Worm (Caenorhabditis elegans) whole organism, young adult: ENCODE data around the gene Y32G9A.5.

Source experiments
- B0019.2 ChIP-seq: fragments of 200-800 bp; sonication (Bioruptor generic); conservative IDR thresholded peaks from 2 replicates; pipeline ENCODE4 v1.3.6; 2022; ENCODE audit warnings: missing genetic modification reagents, missing genetic modification characterization, missing compliant biosample characterization
- B0336.3 ChIP-seq: fragments of 200-800 bp; sonication (Bioruptor generic); IDR thresholded peaks from 2 replicates; pipeline ENCODE4 v1.3.6; 2022; ENCODE audit warnings: missing genetic modification characterization, missing compliant biosample characterization
- D2030.7 ChIP-seq: fragments of 200-800 bp; sonication (Bioruptor generic); IDR thresholded peaks from 2 replicates; pipeline ENCODE4 v1.3.6; 2022; ENCODE audit warnings: missing genetic modification reagents, missing genetic modification characterization, missing compliant biosample characterization
- F33H1.4 ChIP-seq: fragments of 200-800 bp; sonication (Bioruptor generic); IDR thresholded peaks from 2 replicates; pipeline ENCODE4 v1.3.6; 2022; ENCODE audit warnings: missing genetic modification reagents, missing genetic modification characterization, missing compliant biosample characterization
- F37B4.10 ChIP-seq: fragments of 200-800 bp; sonication (Bioruptor generic); IDR thresholded peaks from 2 replicates; pipeline ENCODE4 v1.3.6; 2022; ENCODE audit warnings: missing genetic modification characterization, missing compliant biosample characterization
- F55B11.4 ChIP-seq: sonication (generic microtip); optimal IDR thresholded peaks from 2 replicates; lab custom pipeline; 2016; ENCODE audit warnings: missing compliant biosample characterization, missing genetic modification characterization, borderline replicate concordance; ENCODE audit not compliant: insufficient read depth
- F57A8.1 ChIP-seq: fragments of 200-800 bp; sonication (Bioruptor generic); optimal IDR thresholded peaks from 2 replicates; lab custom pipeline; 2018; ENCODE audit warnings: mild to moderate bottlenecking, missing genetic modification characterization, moderate library complexity, missing compliant biosample characterization
- K11D2.4 ChIP-seq: fragments of 200-800 bp; sonication (Bioruptor generic); IDR thresholded peaks from 2 replicates; pipeline ENCODE4 v1.3.6; 2022; ENCODE audit warnings: missing genetic modification reagents, missing genetic modification characterization, missing compliant biosample characterization
- K12H6.12 ChIP-seq: fragments of 200-800 bp; sonication (Bioruptor generic); optimal IDR thresholded peaks from 2 replicates; lab custom pipeline; 2018; ENCODE audit warnings: mild to moderate bottlenecking, missing genetic modification characterization, missing compliant biosample characterization
- T07F8.4 ChIP-seq: sonication (generic microtip); optimal IDR thresholded peaks from 2 replicates; lab custom pipeline; 2016; ENCODE audit warnings: mild to moderate bottlenecking, missing genetic modification characterization, moderate library complexity, missing compliant biosample characterization
- Y67H2A.10 ChIP-seq: fragments of 200-800 bp; sonication (Bioruptor generic); conservative IDR thresholded peaks from 2 replicates; pipeline ENCODE4 v1.3.6; 2022; ENCODE audit warnings: missing genetic modification reagents, missing genetic modification characterization, missing compliant biosample characterization
- Y95B8A.8 ChIP-seq: fragments of 200-800 bp; sonication (Bioruptor generic); IDR thresholded peaks from 2 replicates; pipeline ENCODE4 v1.3.6; 2022; ENCODE audit warnings: missing genetic modification reagents, missing genetic modification characterization, missing compliant biosample characterization
- ZK185.1 ChIP-seq: sonication (generic microtip); optimal IDR thresholded peaks from 2 replicates; lab custom pipeline; 2016; ENCODE audit warnings: mild to moderate bottlenecking, missing genetic modification characterization, missing compliant biosample characterization; ENCODE audit not compliant: poor library complexity, severe bottlenecking
- ama-1 ChIP-seq, 3 experiments: fragments of 150-350 bp in 1 of 3; sonication (generic microtip) in 2 of 3; optimal IDR thresholded peaks; 2 replicates each; lab custom pipeline; 2014 to 2018; ENCODE audit warnings: missing biosample characterization in 2 of 3, missing genetic modification characterization in 2 of 3, missing genetic modification reagents in 2 of 3
- aptf-3 ChIP-seq: fragments of 200-800 bp; sonication (Bioruptor generic); IDR thresholded peaks from 2 replicates; pipeline ENCODE4 v1.3.6; 2022; ENCODE audit warnings: missing genetic modification characterization, missing compliant biosample characterization
- athp-1 ChIP-seq: sonication (generic microtip); optimal IDR thresholded peaks from 2 replicates; lab custom pipeline; 2017; ENCODE audit warnings: mild to moderate bottlenecking, missing genetic modification characterization, missing compliant biosample characterization
- attf-5 ChIP-seq: fragments of 200-800 bp; sonication (Bioruptor generic); optimal IDR thresholded peaks from 2 replicates; lab custom pipeline; 2018; ENCODE audit warnings: mild to moderate bottlenecking, missing genetic modification characterization, missing compliant biosample characterization
- cebp-2 ChIP-seq: fragments of 200-800 bp; sonication (Bioruptor generic); IDR thresholded peaks from 2 replicates; pipeline ENCODE4 v1.3.6; 2022; ENCODE audit warnings: missing genetic modification characterization, missing compliant biosample characterization
- ceh-100 ChIP-seq: fragments of 200-800 bp; sonication (Bioruptor generic); IDR thresholded peaks from 2 replicates; pipeline ENCODE4 v1.3.6; 2022; ENCODE audit warnings: missing genetic modification reagents, missing genetic modification characterization, missing compliant biosample characterization
- ceh-58 ChIP-seq: fragments of 200-800 bp; sonication (Bioruptor generic); IDR thresholded peaks from 2 replicates; pipeline ENCODE4 v1.3.6; 2022; ENCODE audit warnings: missing genetic modification characterization, missing compliant biosample characterization
- die-1 ChIP-seq: sonication (generic microtip); optimal IDR thresholded peaks from 2 replicates; lab custom pipeline; 2016; ENCODE audit warnings: missing genotype, mild to moderate bottlenecking, missing genetic modification characterization, missing compliant biosample characterization
- dpff-1 ChIP-seq: sonication (generic microtip); optimal IDR thresholded peaks from 2 replicates; lab custom pipeline; 2017; ENCODE audit warnings: mild to moderate bottlenecking, missing genetic modification characterization, missing compliant biosample characterization
- ekl-4 ChIP-seq: fragments of 200-800 bp; sonication (Bioruptor generic); IDR thresholded peaks from 2 replicates; pipeline ENCODE4 v1.3.6; 2022; ENCODE audit warnings: missing genetic modification reagents, missing genetic modification characterization, missing compliant biosample characterization
- gei-17 ChIP-seq: fragments of 200-800 bp; sonication (Bioruptor generic); optimal IDR thresholded peaks from 2 replicates; lab custom pipeline; 2018; ENCODE audit warnings: mild to moderate bottlenecking, missing genetic modification characterization, missing compliant biosample characterization
- him-1 ChIP-seq: sonication (generic microtip); optimal IDR thresholded peaks from 2 replicates; lab custom pipeline; 2016; ENCODE audit warnings: missing genotype, missing genetic modification reagents, missing genetic modification characterization, missing compliant biosample characterization
- hrde-1 ChIP-seq: sonication (generic microtip); optimal IDR thresholded peaks from 2 replicates; lab custom pipeline; 2016; ENCODE audit warnings: missing genetic modification characterization, mild to moderate bottlenecking, missing compliant biosample characterization, moderate library complexity, missing genotype, missing genetic modification reagents, borderline replicate concordance
- hsf-1 ChIP-seq: fragments of 200-800 bp; sonication (Bioruptor generic); IDR thresholded peaks from 2 replicates; pipeline ENCODE4 v1.3.6; 2022; ENCODE audit warnings: missing genetic modification reagents, missing genetic modification characterization, missing compliant biosample characterization
- madf-6 ChIP-seq: fragments of 200-800 bp; sonication (Bioruptor generic); IDR thresholded peaks from 2 replicates; pipeline ENCODE4 v1.3.6; 2022; ENCODE audit warnings: missing genetic modification reagents, missing genetic modification characterization, missing compliant biosample characterization
- mcd-1 ChIP-seq: fragments of 200-800 bp; sonication (Bioruptor generic); IDR thresholded peaks from 2 replicates; pipeline ENCODE4 v1.3.6; 2022; ENCODE audit warnings: missing genetic modification reagents, missing genetic modification characterization, missing compliant biosample characterization
- mxl-1 ChIP-seq: sonication (generic microtip); optimal IDR thresholded peaks from 2 replicates; lab custom pipeline; 2016; ENCODE audit warnings: missing genetic modification characterization, missing compliant biosample characterization
- nfya-2 ChIP-seq: fragments of 200-800 bp; sonication (Bioruptor generic); IDR thresholded peaks from 2 replicates; pipeline ENCODE4 v1.3.6; 2022; ENCODE audit warnings: missing genetic modification reagents, missing genetic modification characterization, missing compliant biosample characterization
- nhr-27 ChIP-seq: fragments of 200-800 bp; sonication (Bioruptor generic); optimal IDR thresholded peaks from 2 replicates; lab custom pipeline; 2018; ENCODE audit warnings: mild to moderate bottlenecking, missing genetic modification characterization, moderate library complexity, missing compliant biosample characterization
- rec-8 ChIP-seq, 2 experiments: sonication (generic microtip); optimal IDR thresholded peaks; 2 replicates each; lab custom pipeline; 2016; ENCODE audit warnings: mild to moderate bottlenecking in 2 of 2, missing genetic modification characterization in 2 of 2, missing genetic modification reagents in 2 of 2, missing genotype in 2 of 2, missing biosample characterization in 1 of 2, missing compliant biosample characterization in 1 of 2, moderate library complexity in 1 of 2
- repo-1 ChIP-seq: sonication (generic microtip); optimal IDR thresholded peaks from 2 replicates; lab custom pipeline; 2017; ENCODE audit warnings: mild to moderate bottlenecking, missing genetic modification characterization, missing compliant biosample characterization
- snpc-1.3 ChIP-seq: sonication (generic microtip); optimal IDR thresholded peaks from 2 replicates; lab custom pipeline; 2017; ENCODE audit warnings: missing genetic modification characterization, mild to moderate bottlenecking, missing compliant biosample characterization, antibody characterized with exemption, moderate library complexity, missing genotype, missing genetic modification reagents; ENCODE audit not compliant: insufficient read depth
- snpc-4 ChIP-seq, 5 experiments: fragments of 150-350 bp in 1 of 5; sonication (generic microtip) in 4 of 5; optimal IDR thresholded peaks; 2 replicates each; lab custom pipeline; 2014 to 2018; ENCODE audit warnings: missing genetic modification characterization in 5 of 5, missing biosample characterization in 3 of 5, antibody characterized with exemption in 2 of 5, mild to moderate bottlenecking in 2 of 5, missing compliant biosample characterization in 2 of 5, missing genotype in 2 of 5, moderate library complexity in 2 of 5, missing genetic modification reagents in 1 of 5
- somi-1 ChIP-seq: fragments of 200-800 bp; sonication (Bioruptor generic); optimal IDR thresholded peaks from 2 replicates; lab custom pipeline; 2018; ENCODE audit warnings: mild to moderate bottlenecking, missing genetic modification characterization, missing compliant biosample characterization
- unc-130 ChIP-seq: sonication (generic microtip); optimal IDR thresholded peaks from 2 replicates; lab custom pipeline; 2016; ENCODE audit warnings: missing genetic modification reagents, missing genetic modification characterization, missing compliant biosample characterization
- zfh-2 ChIP-seq: fragments of 200-800 bp; sonication (Bioruptor generic); conservative IDR thresholded peaks from 2 replicates; pipeline ENCODE4 v1.3.6; 2022; ENCODE audit warnings: missing genetic modification reagents, missing genetic modification characterization, missing compliant biosample characterization
- zim-3 ChIP-seq: sonication (generic microtip); optimal IDR thresholded peaks from 2 replicates; lab custom pipeline; 2017; ENCODE audit warnings: mild to moderate bottlenecking, missing genetic modification characterization, moderate library complexity, missing compliant biosample characterization
- ztf-18 ChIP-seq: sonication (generic microtip); optimal IDR thresholded peaks from 2 replicates; lab custom pipeline; 2016; ENCODE audit warnings: missing genotype, mild to moderate bottlenecking, missing genetic modification characterization, missing compliant biosample characterization
- ztf-28 ChIP-seq: fragments of 200-800 bp; sonication (Bioruptor generic); IDR thresholded peaks from 2 replicates; pipeline ENCODE4 v1.3.6; 2022; ENCODE audit warnings: missing genetic modification reagents, missing genetic modification characterization, missing compliant biosample characterization
- ztf-6 ChIP-seq: fragments of 200-800 bp; sonication (Bioruptor generic); IDR thresholded peaks from 2 replicates; pipeline ENCODE4 v1.3.6; 2022; ENCODE audit warnings: missing genetic modification reagents, missing genetic modification characterization, missing compliant biosample characterization

The Y32G9A.5 gene

ce11 chrV:1871768-1872296 lies 35.6 kb upstream of the Y32G9A.5 start, which contains the start of the genes T10B5.4 and cct-7 (continued):
- TF ChIP-seq snpc-1.3 (tag; lab: Kevin White, UChicago) = no peak
- peak; percentile 92 for TF ChIP-seq K12H6.12
- peak; percentile 73; the same call in 1 of the 2 replicates for TF ChIP-seq ztf-28
- no peak for TF ChIP-seq nfya-2 (GFP tag; lab: Robert Waterston, UW)
- no peak for TF ChIP-seq dpff-1 (tag; lab: Kevin White, UChicago)
- peak; percentile 83 for TF ChIP-seq Y67H2A.10 (GFP tag; lab: Robert Waterston, UW)
- no peak for TF ChIP-seq Y95B8A.8 (GFP tag; lab: Robert Waterston, UW)
- TF ChIP-seq B0019.2 (GFP tag; lab: Robert Waterston, UW) = peak; percentile 75
- TF ChIP-seq ama-1 (optimal IDR thresholded peaks at IDR 0.05; lab: Kevin White, UChicago) = no peak
- no peak for TF ChIP-seq ama-1 (GFP tag; optimal IDR thresholded peaks at IDR 0.05; lab: Kevin White, UChicago)
- TF ChIP-seq repo-1 (tag; lab: Kevin White, UChicago) = peak; percentile 13
- no peak for TF ChIP-seq rec-8 (tag; optimal IDR thresholded peaks at IDR 0.05; lab: Kevin White, UChicago)
- TF ChIP-seq snpc-4 (GFP tag; optimal IDR thresholded peaks at IDR 0.05; lab: Kevin White, UChicago) = peak; percentile 59
- peak; percentile 60 to 75 (median 65) for TF ChIP-seq snpc-4 (tag; optimal IDR thresholded peaks at IDR 0.05; lab: Kevin White, UChicago)
- TF ChIP-seq B0336.3 = peak; percentile 86
- TF ChIP-seq D2030.7 (GFP tag; lab: Robert Waterston, UW) = peak; percentile 83
- TF ChIP-seq ceh-58 (GFP tag; lab: Robert Waterston, UW) = no peak
- peak; percentile 29; the same call in 1 of the 2 replicates for TF ChIP-seq F33H1.4 (GFP tag; lab: Robert Waterston, UW)
- peak; percentile 43 for TF ChIP-seq ZK185.1 (tag; lab: Kevin White, UChicago)
- peak; percentile 26 for TF ChIP-seq hrde-1 (tag; lab: Kevin White, UChicago)
- TF ChIP-seq F57A8.1 (GFP tag; lab: Kevin White, UChicago) = no peak
- TF ChIP-seq cebp-2 (GFP tag; lab: Robert Waterston, UW) = no peak
- TF ChIP-seq T07F8.4 (tag; lab: Kevin White, UChicago) = peak; percentile 0
- peak; percentile 92 for TF ChIP-seq hsf-1 (GFP tag; lab: Robert Waterston, UW)
- TF ChIP-seq athp-1 (tag; lab: Kevin White, UChicago) = peak; percentile 90
- TF ChIP-seq die-1 (tag; lab: Kevin White, UChicago) = peak; percentile 34
- TF ChIP-seq ztf-6 = 0 out of 2 replicates have a peak, but pooled peaks have one; percentile 33
- peak; percentile 93 for TF ChIP-seq zfh-2
- TF ChIP-seq mcd-1 = peak; percentile 97
- no peak for TF ChIP-seq F55B11.4
- TF ChIP-seq madf-6 (GFP tag; lab: Robert Waterston, UW) = peak; percentile 59
- TF ChIP-seq K11D2.4 (GFP tag; lab: Robert Waterston, UW) = peak; percentile 75; the same call in 1 of the 2 replicates
- no peak for TF ChIP-seq mxl-1 (tag; lab: Kevin White, UChicago)
- 0 out of 2 replicates have a peak, but pooled peaks have one; percentile 80 for TF ChIP-seq F37B4.10 (GFP tag; lab: Robert Waterston, UW)
- TF ChIP-seq nhr-27 (tag; lab: Kevin White, UChicago) = no peak
- TF ChIP-seq ekl-4 (GFP tag; lab: Robert Waterston, UW) = peak; percentile 79
- TF ChIP-seq attf-5 (GFP tag; lab: Kevin White, UChicago) = peak; percentile 98
- TF ChIP-seq ztf-18 (tag; lab: Kevin White, UChicago) = peak; percentile 90
- no peak for TF ChIP-seq zim-3 (tag; lab: Kevin White, UChicago)
- TF ChIP-seq ceh-100 = peak; percentile 86
- no peak for TF ChIP-seq aptf-3 (GFP tag; lab: Robert Waterston, UW)
- TF ChIP-seq unc-130 = peak; percentile 80
- no peak for TF ChIP-seq gei-17 (GFP tag; lab: Kevin White, UChicago)
- peak; percentile 57 for TF ChIP-seq somi-1 (GFP tag; lab: Kevin White, UChicago)
- TF ChIP-seq him-1 (tag; lab: Kevin White, UChicago) = no peak
